Worm (Caenorhabditis elegans) whole organism, young adult: ENCODE data around the gene gap-1.

ENCODE experiments used
- B0019.2 ChIP-seq: fragments of 200-800 bp; sonication (Bioruptor generic); conservative IDR thresholded peaks from 2 replicates; pipeline ENCODE4 v1.3.6; 2022; ENCODE audit warnings: missing genetic modification reagents, missing genetic modification characterization, missing compliant biosample characterization
- B0035.1 ChIP-seq: sonication (generic microtip); optimal IDR thresholded peaks from 2 replicates; lab custom pipeline; 2016; ENCODE audit warnings: missing genetic modification characterization, mild to moderate bottlenecking, missing compliant biosample characterization, missing genotype, missing genetic modification reagents
- B0336.3 ChIP-seq: fragments of 200-800 bp; sonication (Bioruptor generic); IDR thresholded peaks from 2 replicates; pipeline ENCODE4 v1.3.6; 2022; ENCODE audit warnings: missing genetic modification characterization, missing compliant biosample characterization
- C06A6.2 ChIP-seq: fragments of 200-800 bp; sonication (Bioruptor generic); conservative IDR thresholded peaks from 2 replicates; pipeline ENCODE4 v1.3.6; 2022; ENCODE audit warnings: missing genetic modification characterization, missing compliant biosample characterization
- C17E4.6 ChIP-seq: fragments of 200-800 bp; sonication (Bioruptor generic); IDR thresholded peaks from 2 replicates; pipeline ENCODE4 v1.3.6; 2022; ENCODE audit warnings: missing genetic modification reagents, missing genetic modification characterization, missing compliant biosample characterization
- F23B12.7 ChIP-seq: sonication (generic microtip); optimal IDR thresholded peaks from 2 replicates; lab custom pipeline; 2017; ENCODE audit warnings: missing genetic modification characterization, mild to moderate bottlenecking, missing compliant biosample characterization, antibody characterized with exemption, moderate library complexity; ENCODE audit not compliant: insufficient read depth
- F39B2.1 ChIP-seq: fragments of 200-800 bp; sonication (Bioruptor generic); IDR thresholded peaks from 2 replicates; pipeline ENCODE4 v1.3.6; 2022; ENCODE audit warnings: missing genetic modification reagents, missing genetic modification characterization, missing compliant biosample characterization
- F49E8.2 ChIP-seq: sonication (generic microtip); optimal IDR thresholded peaks from 3 replicates; lab custom pipeline; 2017; ENCODE audit warnings: missing genetic modification characterization, mild to moderate bottlenecking, missing compliant biosample characterization, antibody characterized with exemption, moderate library complexity; ENCODE audit not compliant: insufficient read depth
- K12H6.12 ChIP-seq: fragments of 200-800 bp; sonication (Bioruptor generic); optimal IDR thresholded peaks from 2 replicates; lab custom pipeline; 2018; ENCODE audit warnings: mild to moderate bottlenecking, missing genetic modification characterization, missing compliant biosample characterization
- T07F8.4 ChIP-seq: sonication (generic microtip); optimal IDR thresholded peaks from 2 replicates; lab custom pipeline; 2016; ENCODE audit warnings: mild to moderate bottlenecking, missing genetic modification characterization, moderate library complexity, missing compliant biosample characterization
- T26A5.8 ChIP-seq: sonication (generic microtip); optimal IDR thresholded peaks from 2 replicates; lab custom pipeline; 2016; ENCODE audit warnings: missing genetic modification characterization, missing compliant biosample characterization
- Y53F4B.3 ChIP-seq: fragments of 200-800 bp; sonication (Bioruptor generic); IDR thresholded peaks from 2 replicates; pipeline ENCODE4 v1.3.6; 2022; ENCODE audit warnings: missing genetic modification reagents, missing genetic modification characterization, missing compliant biosample characterization
- Y67H2A.10 ChIP-seq: fragments of 200-800 bp; sonication (Bioruptor generic); conservative IDR thresholded peaks from 2 replicates; pipeline ENCODE4 v1.3.6; 2022; ENCODE audit warnings: missing genetic modification reagents, missing genetic modification characterization, missing compliant biosample characterization
- Y95B8A.8 ChIP-seq: fragments of 200-800 bp; sonication (Bioruptor generic); IDR thresholded peaks from 2 replicates; pipeline ENCODE4 v1.3.6; 2022; ENCODE audit warnings: missing genetic modification reagents, missing genetic modification characterization, missing compliant biosample characterization
- akir-1 ChIP-seq: fragments of 200-800 bp; sonication (Bioruptor generic); optimal IDR thresholded peaks from 2 replicates; lab custom pipeline; 2018; ENCODE audit warnings: mild to moderate bottlenecking, missing genetic modification characterization, moderate library complexity, missing compliant biosample characterization
- athp-1 ChIP-seq: sonication (generic microtip); optimal IDR thresholded peaks from 2 replicates; lab custom pipeline; 2017; ENCODE audit warnings: mild to moderate bottlenecking, missing genetic modification characterization, missing compliant biosample characterization
- attf-5 ChIP-seq: fragments of 200-800 bp; sonication (Bioruptor generic); optimal IDR thresholded peaks from 2 replicates; lab custom pipeline; 2018; ENCODE audit warnings: mild to moderate bottlenecking, missing genetic modification characterization, missing compliant biosample characterization
- bed-1 ChIP-seq: fragments of 200-800 bp; sonication (Bioruptor generic); IDR thresholded peaks from 2 replicates; pipeline ENCODE4 v1.3.6; 2022; ENCODE audit warnings: missing genetic modification reagents, missing genetic modification characterization, missing compliant biosample characterization
- bed-2 ChIP-seq: fragments of 200-800 bp; sonication (Bioruptor generic); IDR thresholded peaks from 2 replicates; pipeline ENCODE4 v1.3.6; 2022; ENCODE audit warnings: missing genetic modification reagents, missing genetic modification characterization, missing compliant biosample characterization
- cebp-1 ChIP-seq, 2 experiments: fragments of 200-800 bp in 1 of 2; sonication (Bioruptor generic) in 1 of 2; sonication (generic microtip) in 1 of 2; IDR thresholded peaks in 1 of 2; optimal IDR thresholded peaks in 1 of 2; 2 replicates each; pipeline versions ENCODE4 v1.3.6 to Lab custom; 2017 to 2022; ENCODE audit warnings: missing compliant biosample characterization in 2 of 2, missing genetic modification characterization in 2 of 2, mild to moderate bottlenecking in 1 of 2, missing genetic modification reagents in 1 of 2, moderate library complexity in 1 of 2
- ceh-100 ChIP-seq: fragments of 200-800 bp; sonication (Bioruptor generic); IDR thresholded peaks from 2 replicates; pipeline ENCODE4 v1.3.6; 2022; ENCODE audit warnings: missing genetic modification reagents, missing genetic modification characterization, missing compliant biosample characterization
- ceh-40 ChIP-seq: fragments of 200-800 bp; sonication (Bioruptor generic); IDR thresholded peaks from 2 replicates; pipeline ENCODE4 v1.3.6; 2022; ENCODE audit warnings: missing genetic modification characterization, missing compliant biosample characterization
- ceh-58 ChIP-seq: fragments of 200-800 bp; sonication (Bioruptor generic); IDR thresholded peaks from 2 replicates; pipeline ENCODE4 v1.3.6; 2022; ENCODE audit warnings: missing genetic modification characterization, missing compliant biosample characterization
- dox-1 ChIP-seq: fragments of 200-800 bp; sonication (Bioruptor generic); IDR thresholded peaks from 2 replicates; pipeline ENCODE4 v1.3.6; 2022; ENCODE audit warnings: missing genetic modification reagents, missing genetic modification characterization, missing compliant biosample characterization
- dpff-1 ChIP-seq: sonication (generic microtip); optimal IDR thresholded peaks from 2 replicates; lab custom pipeline; 2017; ENCODE audit warnings: mild to moderate bottlenecking, missing genetic modification characterization, missing compliant biosample characterization
- efl-1 ChIP-seq: fragments of 150-350 bp; optimal IDR thresholded peaks from 2 replicates; lab custom pipeline; 2014; ENCODE audit warnings: missing biosample characterization, missing genetic modification reagents, missing genetic modification characterization
- fkh-3 ChIP-seq: sonication (generic microtip); optimal IDR thresholded peaks from 2 replicates; lab custom pipeline; 2016; ENCODE audit warnings: mild to moderate bottlenecking, missing genetic modification characterization, missing compliant biosample characterization
- him-1 ChIP-seq: sonication (generic microtip); optimal IDR thresholded peaks from 2 replicates; lab custom pipeline; 2016; ENCODE audit warnings: missing genotype, missing genetic modification reagents, missing genetic modification characterization, missing compliant biosample characterization
- hlh-26 ChIP-seq: fragments of 200-800 bp; sonication (Bioruptor generic); conservative IDR thresholded peaks from 2 replicates; pipeline ENCODE4 v1.3.6; 2022; ENCODE audit warnings: missing genetic modification reagents, missing genetic modification characterization, missing compliant biosample characterization
- hrde-1 ChIP-seq: sonication (generic microtip); optimal IDR thresholded peaks from 2 replicates; lab custom pipeline; 2016; ENCODE audit warnings: missing genetic modification characterization, mild to moderate bottlenecking, missing compliant biosample characterization, moderate library complexity, missing genotype, missing genetic modification reagents, borderline replicate concordance
- lin-26 ChIP-seq: fragments of 200-800 bp; sonication (Bioruptor generic); IDR thresholded peaks from 2 replicates; pipeline ENCODE4 v1.3.6; 2022; ENCODE audit warnings: missing genetic modification reagents, missing genetic modification characterization, missing compliant biosample characterization
- lin-35 ChIP-seq, 3 experiments: fragments of 150-350 bp in 2 of 3; sonication (generic microtip) in 1 of 3; optimal IDR thresholded peaks; 2 replicates each; lab custom pipeline; 2014 to 2018; ENCODE audit warnings: missing biosample characterization in 3 of 3, missing genetic modification characterization in 3 of 3, missing genetic modification reagents in 3 of 3
- lin-54 ChIP-seq: fragments of 200-800 bp; sonication (Bioruptor generic); optimal IDR thresholded peaks from 2 replicates; lab custom pipeline; 2018; ENCODE audit warnings: mild to moderate bottlenecking, missing genetic modification characterization, missing compliant biosample characterization
- mel-28 ChIP-seq: sonication (generic microtip); optimal IDR thresholded peaks from 2 replicates; lab custom pipeline; 2016; ENCODE audit warnings: borderline replicate concordance, mild to moderate bottlenecking, missing genetic modification characterization, missing compliant biosample characterization
- mxl-1 ChIP-seq: sonication (generic microtip); optimal IDR thresholded peaks from 2 replicates; lab custom pipeline; 2016; ENCODE audit warnings: missing genetic modification characterization, missing compliant biosample characterization
- nfyb-1 ChIP-seq: fragments of 200-800 bp; sonication (Bioruptor generic); IDR thresholded peaks from 2 replicates; pipeline ENCODE4 v1.3.6; 2022; ENCODE audit warnings: missing genetic modification reagents, missing genetic modification characterization, missing compliant biosample characterization
- nhr-179 ChIP-seq: sonication (generic microtip); optimal IDR thresholded peaks from 2 replicates; lab custom pipeline; 2016; ENCODE audit warnings: mild to moderate bottlenecking, missing genetic modification characterization, missing compliant biosample characterization
- nhr-27 ChIP-seq: fragments of 200-800 bp; sonication (Bioruptor generic); optimal IDR thresholded peaks from 2 replicates; lab custom pipeline; 2018; ENCODE audit warnings: mild to moderate bottlenecking, missing genetic modification characterization, moderate library complexity, missing compliant biosample characterization
- rcor-1 ChIP-seq: fragments of 200-800 bp; sonication (Bioruptor generic); IDR thresholded peaks from 2 replicates; pipeline ENCODE4 v1.3.6; 2022; ENCODE audit warnings: missing genetic modification reagents, missing genetic modification characterization, missing compliant biosample characterization
- rec-8 ChIP-seq, 2 experiments: sonication (generic microtip); optimal IDR thresholded peaks; 2 replicates each; lab custom pipeline; 2016; ENCODE audit warnings: mild to moderate bottlenecking in 2 of 2, missing genetic modification characterization in 2 of 2, missing genetic modification reagents in 2 of 2, missing genotype in 2 of 2, missing biosample characterization in 1 of 2, missing compliant biosample characterization in 1 of 2, moderate library complexity in 1 of 2
- sdz-38 ChIP-seq: sonication (generic microtip); optimal IDR thresholded peaks from 2 replicates; lab custom pipeline; 2016; ENCODE audit warnings: missing genotype, missing genetic modification characterization, missing compliant biosample characterization
- sea-2 ChIP-seq: fragments of 200-800 bp; sonication (Bioruptor generic); IDR thresholded peaks from 2 replicates; pipeline ENCODE4 v1.3.6; 2022; ENCODE audit warnings: missing genetic modification characterization, missing compliant biosample characterization
- snpc-3.4 ChIP-seq: sonication (generic microtip); optimal IDR thresholded peaks from 2 replicates; lab custom pipeline; 2017; ENCODE audit warnings: missing genetic modification characterization, mild to moderate bottlenecking, missing compliant biosample characterization, antibody characterized with exemption, moderate library complexity, missing genotype, missing genetic modification reagents
- snpc-4 ChIP-seq, 5 experiments: fragments of 150-350 bp in 1 of 5; sonication (generic microtip) in 4 of 5; optimal IDR thresholded peaks; 2 replicates each; lab custom pipeline; 2014 to 2018; ENCODE audit warnings: missing genetic modification characterization in 5 of 5, missing biosample characterization in 3 of 5, antibody characterized with exemption in 2 of 5, mild to moderate bottlenecking in 2 of 5, missing compliant biosample characterization in 2 of 5, missing genotype in 2 of 5, moderate library complexity in 2 of 5, missing genetic modification reagents in 1 of 5
- unc-130 ChIP-seq: sonication (generic microtip); optimal IDR thresholded peaks from 2 replicates; lab custom pipeline; 2016; ENCODE audit warnings: missing genetic modification reagents, missing genetic modification characterization, missing compliant biosample characterization
- ztf-25 ChIP-seq: fragments of 200-800 bp; sonication (Bioruptor generic); IDR thresholded peaks from 2 replicates; pipeline ENCODE4 v1.3.6; 2022; ENCODE audit warnings: missing genetic modification reagents, missing genetic modification characterization, missing compliant biosample characterization

gap-1 gene

DNA sequence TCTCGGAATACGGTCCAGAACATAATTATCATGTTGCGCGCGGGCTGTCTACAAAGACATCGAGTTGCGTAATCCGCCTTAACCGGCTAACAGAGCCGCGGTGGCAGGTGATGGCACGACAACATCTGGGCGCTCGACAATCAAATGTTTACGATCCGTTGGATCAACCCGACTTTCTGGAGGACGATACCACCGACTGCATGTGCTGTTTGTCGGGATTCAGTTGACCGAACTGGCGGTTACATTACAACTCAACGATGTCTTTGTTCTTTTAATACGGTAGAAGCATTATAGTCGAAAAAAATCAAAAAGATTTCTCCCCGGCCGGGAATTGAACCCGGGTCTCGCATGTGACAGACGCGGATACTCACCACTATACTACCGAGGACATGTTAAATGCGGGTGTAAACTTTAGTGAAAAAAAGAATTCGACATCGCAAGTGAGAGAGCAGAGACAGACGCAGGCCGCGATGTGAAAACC is 34.6 kb downstream of the gap-1 start (continued):
- peak; percentile 54 for TF ChIP-seq akir-1
- peak; percentile 69 for TF ChIP-seq Y95B8A.8 (GFP tag; lab: Robert Waterston, UW)
- TF ChIP-seq B0035.1 (tag; lab: Kevin White, UChicago): peak; percentile 53
- TF ChIP-seq hlh-26 (GFP tag; lab: Robert Waterston, UW): no peak
- TF ChIP-seq nhr-27 (tag; lab: Kevin White, UChicago): no peak
- no peak for TF ChIP-seq F49E8.2 (tag; lab: Kevin White, UChicago)
- TF ChIP-seq T07F8.4 (tag; lab: Kevin White, UChicago): peak; percentile 55
- TF ChIP-seq B0019.2: no peak
- 0 out of 2 replicates have a peak, but pooled peaks have one; percentile 31 for TF ChIP-seq bed-1 (GFP tag; lab: Robert Waterston, UW)
- peak in 1 of 3 experiments; percentile 75 for TF ChIP-seq lin-35 (GFP tag; optimal IDR thresholded peaks at IDR 0.05; lab: Kevin White, UChicago)
- TF ChIP-seq sea-2 (GFP tag; lab: Robert Waterston, UW): no peak
- no peak for TF ChIP-seq sdz-38 (tag; lab: Kevin White, UChicago)
- TF ChIP-seq bed-2: no peak
- no peak for TF ChIP-seq dpff-1 (tag; lab: Kevin White, UChicago)
- TF ChIP-seq ztf-25 (GFP tag; lab: Robert Waterston, UW): peak; percentile 86
- TF ChIP-seq mel-28 (tag; lab: Kevin White, UChicago): no peak
- peak; percentile 62 for TF ChIP-seq athp-1 (tag; lab: Kevin White, UChicago)
- TF ChIP-seq him-1 (tag; lab: Kevin White, UChicago): peak; percentile 92
- no peak for TF ChIP-seq T26A5.8 (tag; lab: Kevin White, UChicago)
- TF ChIP-seq C17E4.6 (GFP tag; lab: Robert Waterston, UW): no peak
- TF ChIP-seq efl-1: no peak
- peak; percentile 26; the same call in 1 of the 2 replicates for TF ChIP-seq ceh-100 (GFP tag; lab: Robert Waterston, UW)
- TF ChIP-seq attf-5: peak; percentile 64
- TF ChIP-seq ceh-40 (GFP tag; lab: Robert Waterston, UW): no peak
- TF ChIP-seq B0336.3 (GFP tag; lab: Robert Waterston, UW): peak; percentile 41; the same call in 1 of the 2 replicates
- TF ChIP-seq snpc-3.4 (tag; lab: Kevin White, UChicago): peak; percentile 60
- peak; percentile 80 for TF ChIP-seq dox-1 (GFP tag; lab: Robert Waterston, UW)
- TF ChIP-seq lin-54: no peak
- peak; percentile 31 for TF ChIP-seq nhr-179
- TF ChIP-seq cebp-1 (GFP tag; IDR thresholded peaks at IDR 0.05; lab: Robert Waterston, UW): 0 out of 2 replicates have a peak, but pooled peaks have one; percentile 10
- peak; percentile 68 for TF ChIP-seq cebp-1 (tag; optimal IDR thresholded peaks at IDR 0.05; lab: Kevin White, UChicago)
- TF ChIP-seq snpc-4 (GFP tag; optimal IDR thresholded peaks at IDR 0.05; lab: Kevin White, UChicago): peak; percentile 64
- peak in 3 of 4 experiments; percentile 61 to 75 (median 67) for TF ChIP-seq snpc-4 (tag; optimal IDR thresholded peaks at IDR 0.05; lab: Kevin White, UChicago)
- no peak for TF ChIP-seq Y53F4B.3 (GFP tag; lab: Robert Waterston, UW)
- peak; percentile 26 for TF ChIP-seq unc-130 (GFP tag; lab: Kevin White, UChicago)
- TF ChIP-seq Y67H2A.10: peak; percentile 26; the same call in 1 of the 2 replicates
- peak; percentile 10 for TF ChIP-seq mxl-1 (tag; lab: Kevin White, UChicago)
- peak; percentile 84 for TF ChIP-seq nfyb-1 (GFP tag; lab: Robert Waterston, UW)
- peak; percentile 34 for TF ChIP-seq fkh-3
- TF ChIP-seq rec-8 (tag; optimal IDR thresholded peaks at IDR 0.05; lab: Kevin White, UChicago): peak; percentile 67 to 83
- peak; percentile 87 for TF ChIP-seq lin-26 (GFP tag; lab: Robert Waterston, UW)
- peak; percentile 61 for TF ChIP-seq hrde-1 (tag; lab: Kevin White, UChicago)
- TF ChIP-seq rcor-1: peak; percentile 79
- peak; percentile 77 for TF ChIP-seq K12H6.12 (tag; lab: Kevin White, UChicago)
- TF ChIP-seq C06A6.2 (GFP tag; lab: Robert Waterston, UW): peak; percentile 57; the same call in 1 of the 2 replicates
- no peak for TF ChIP-seq F39B2.1
- TF ChIP-seq ceh-58 (GFP tag; lab: Robert Waterston, UW): no peak
- peak; percentile 80 for TF ChIP-seq F23B12.7
